Worm (Caenorhabditis elegans) whole organism, midembryonic: ENCODE data around the gene T04B2.7.

Source experiments
- flt-1 ChIP-seq: fragments of 200-800 bp; sonication (Bioruptor generic); IDR thresholded peaks from 2 replicates; pipeline ENCODE4 v1.3.6; 2022; ENCODE audit warnings: missing genetic modification characterization, missing compliant biosample characterization
- med-1 ChIP-seq: sonication (generic microtip); optimal IDR thresholded peaks from 2 replicates; lab custom pipeline; 2017; ENCODE audit warnings: missing genetic modification characterization, mild to moderate bottlenecking, missing compliant biosample characterization, antibody characterized with exemption, missing genetic modification reagents; ENCODE audit not compliant: insufficient read depth
- ztf-23 ChIP-seq: fragments of 200-800 bp; sonication (Bioruptor generic); IDR thresholded peaks from 2 replicates; pipeline ENCODE4 v1.3.6; 2022; ENCODE audit warnings: missing genetic modification reagents, missing genetic modification characterization, missing compliant biosample characterization
- ztf-29 ChIP-seq: fragments of 200-800 bp; sonication (Bioruptor generic); IDR thresholded peaks from 2 replicates; pipeline ENCODE4 v1.3.6; 2022; ENCODE audit warnings: missing genetic modification reagents, missing genetic modification characterization, missing compliant biosample characterization

DNA sequence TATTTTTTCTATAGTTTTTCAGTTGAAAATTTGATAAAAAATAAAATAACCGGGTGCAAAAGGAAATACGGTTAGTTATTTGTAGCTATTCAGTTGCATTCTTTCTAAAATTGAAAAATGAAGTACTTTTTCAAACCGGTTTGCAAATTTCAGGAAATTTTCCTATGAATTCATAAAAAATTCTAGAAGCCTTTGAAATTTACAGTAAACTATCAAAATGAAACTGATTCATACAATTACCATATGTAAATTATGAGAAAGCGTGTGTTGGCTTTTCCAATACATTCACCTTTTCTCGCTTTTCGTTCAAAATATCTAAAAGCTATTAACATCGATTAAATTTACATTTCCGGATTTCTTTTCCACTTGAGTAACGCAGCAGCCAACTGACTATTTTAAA is 39.1 kb downstream of the T04B2.7 start, which contains the start of gene ent-7:
- TF ChIP-seq flt-1 (no peak), ztf-29 (no peak), med-1 (no peak), ztf-23 (GFP tag; lab: Robert Waterston, UW) (no peak)
